Worm (Caenorhabditis elegans) whole organism, L4 larva: ENCODE data around the gene D2045.5.
A peak's percentile ranks its signal among the peaks of the same experiment; 100 is the strongest.

ENCODE experiments used
- D1046.2 ChIP-seq: fragments of 200-800 bp; sonication (Bioruptor generic); IDR thresholded peaks from 2 replicates; pipeline ENCODE4 v1.3.6; 2022; ENCODE audit warnings: missing genetic modification characterization, missing compliant biosample characterization
- F44E2.7 ChIP-seq: fragments of 200-800 bp; sonication (Bioruptor generic); IDR thresholded peaks from 2 replicates; pipeline ENCODE4 v2.1.2; 2022; ENCODE audit warnings: missing genetic modification characterization, missing compliant biosample characterization
- Y105C5A.15 ChIP-seq: fragments of 200-800 bp; sonication (Bioruptor generic); IDR thresholded peaks from 2 replicates; pipeline ENCODE4 v1.3.6; 2022; ENCODE audit warnings: missing genetic modification characterization, missing compliant biosample characterization
- Y48G9A.11 ChIP-seq: fragments of 200-800 bp; sonication (Bioruptor generic); IDR thresholded peaks from 2 replicates; pipeline ENCODE4 v1.3.6; 2022; ENCODE audit warnings: missing genetic modification reagents, missing genetic modification characterization, missing compliant biosample characterization
- Y5F2A.4 ChIP-seq: fragments of 200-800 bp; sonication (Bioruptor generic); optimal IDR thresholded peaks from 2 replicates; lab custom pipeline; 2018; ENCODE audit warnings: mild to moderate bottlenecking, missing genetic modification characterization, missing compliant biosample characterization
- Y75B8A.6 ChIP-seq: fragments of 200-800 bp; sonication (Bioruptor generic); IDR thresholded peaks from 2 replicates; pipeline ENCODE4 v1.3.6; 2022; ENCODE audit warnings: missing genetic modification reagents, missing genetic modification characterization, missing compliant biosample characterization
- attf-4 ChIP-seq: sonication (generic microtip); optimal IDR thresholded peaks from 3 replicates; lab custom pipeline; 2017; ENCODE audit warnings: missing biosample characterization, missing genetic modification characterization
- ceh-20 ChIP-seq: fragments of 200-800 bp; sonication (Bioruptor generic); IDR thresholded peaks from 2 replicates; pipeline ENCODE4 v1.3.6; 2022; ENCODE audit warnings: missing genetic modification reagents, missing genetic modification characterization, missing compliant biosample characterization
- ceh-28 ChIP-seq: fragments of 150-350 bp; optimal IDR thresholded peaks from 2 replicates; lab custom pipeline; 2014; ENCODE audit warnings: missing biosample characterization, missing genetic modification reagents, missing genetic modification characterization
- ceh-44 ChIP-seq: fragments of 200-800 bp; sonication (Bioruptor generic); IDR thresholded peaks from 2 replicates; pipeline ENCODE4 v1.3.6; 2022; ENCODE audit warnings: missing genetic modification reagents, missing genetic modification characterization, missing compliant biosample characterization
- ceh-62 ChIP-seq: sonication (generic microtip); optimal IDR thresholded peaks from 2 replicates; lab custom pipeline; 2017; ENCODE audit warnings: missing biosample characterization, missing genetic modification characterization
- ctbp-1 ChIP-seq: fragments of 200-800 bp; sonication (Bioruptor generic); IDR thresholded peaks from 2 replicates; pipeline ENCODE4 v1.3.6; 2022; ENCODE audit warnings: missing genetic modification reagents, missing genetic modification characterization, missing compliant biosample characterization
- daf-16 ChIP-seq, 3 experiments: sonication (generic microtip); optimal IDR thresholded peaks; 2 replicates each; lab custom pipeline; 2016 to 2017; ENCODE audit warnings: missing genetic modification characterization in 3 of 3, missing genetic modification reagents in 3 of 3, mild to moderate bottlenecking in 2 of 3, missing compliant biosample characterization in 2 of 3, missing biosample characterization in 1 of 3, moderate library complexity in 1 of 3
- daf-19 ChIP-seq: fragments of 200-800 bp; sonication (Bioruptor generic); conservative IDR thresholded peaks from 2 replicates; pipeline ENCODE4 v1.3.6; 2022; ENCODE audit warnings: missing genetic modification characterization, missing compliant biosample characterization
- daf-8 ChIP-seq: fragments of 200-800 bp; sonication (Bioruptor generic); IDR thresholded peaks from 2 replicates; pipeline ENCODE4 v1.3.6; 2022; ENCODE audit warnings: missing genetic modification characterization, missing compliant biosample characterization
- dmd-8 ChIP-seq: fragments of 200-800 bp; sonication (Bioruptor generic); IDR thresholded peaks from 2 replicates; pipeline ENCODE4 v1.3.6; 2022; ENCODE audit warnings: missing genetic modification characterization, missing compliant biosample characterization
- dmd-9 ChIP-seq: fragments of 200-800 bp; sonication (Bioruptor generic); IDR thresholded peaks from 2 replicates; pipeline ENCODE4 v1.3.6; 2022; ENCODE audit warnings: missing genetic modification reagents, missing genetic modification characterization, missing compliant biosample characterization
- egl-27 ChIP-seq: sonication (generic microtip); optimal IDR thresholded peaks from 3 replicates; lab custom pipeline; 2017; ENCODE audit warnings: missing biosample characterization, missing genetic modification reagents, missing genetic modification characterization
- egl-43 ChIP-seq: fragments of 200-800 bp; sonication (Bioruptor generic); IDR thresholded peaks from 2 replicates; pipeline ENCODE4 v1.3.6; 2022; ENCODE audit warnings: missing genetic modification reagents, missing genetic modification characterization, missing compliant biosample characterization
- hif-1 ChIP-seq, 2 experiments: sonication (generic microtip); optimal IDR thresholded peaks; 2 replicates each; lab custom pipeline; 2016 to 2017; ENCODE audit warnings: missing compliant biosample characterization in 2 of 2, missing genetic modification characterization in 2 of 2, missing genetic modification reagents in 2 of 2, missing genotype in 2 of 2, mild to moderate bottlenecking in 1 of 2
- hmg-1.1 ChIP-seq: fragments of 200-800 bp; sonication (Bioruptor generic); IDR thresholded peaks from 2 replicates; pipeline ENCODE4 v1.3.6; 2022; ENCODE audit warnings: missing genetic modification reagents, missing genetic modification characterization, missing compliant biosample characterization
- jun-1 ChIP-seq: fragments of 150-350 bp; optimal IDR thresholded peaks from 2 replicates; lab custom pipeline; 2014; ENCODE audit warnings: missing biosample characterization, missing genetic modification reagents, missing genetic modification characterization
- lim-7 ChIP-seq: fragments of 200-800 bp; sonication (Bioruptor generic); IDR thresholded peaks from 2 replicates; pipeline ENCODE4 v1.3.6; 2022; ENCODE audit warnings: missing genetic modification characterization, missing compliant biosample characterization
- lin-15B ChIP-seq: fragments of 150-350 bp; sonication (generic microtip); optimal IDR thresholded peaks from 3 replicates; lab custom pipeline; 2014; ENCODE audit warnings: missing biosample characterization, missing genetic modification characterization
- lin-38 ChIP-seq: fragments of 200-800 bp; sonication (Bioruptor generic); IDR thresholded peaks from 2 replicates; pipeline ENCODE4 v1.3.6; 2022; ENCODE audit warnings: missing genetic modification reagents, missing genetic modification characterization, missing compliant biosample characterization
- lin-39 ChIP-seq: fragments of 150-350 bp; optimal IDR thresholded peaks from 2 replicates; lab custom pipeline; 2014; ENCODE audit warnings: missing biosample characterization, missing genetic modification reagents, missing genetic modification characterization
- lsy-2 ChIP-seq, 2 experiments: fragments of 150-350 bp in 1 of 2; sonication (generic microtip) in 1 of 2; optimal IDR thresholded peaks; 2 replicates each; lab custom pipeline; 2014 to 2017; ENCODE audit warnings: missing biosample characterization in 2 of 2, missing genetic modification characterization in 2 of 2
- madf-9 ChIP-seq: fragments of 200-800 bp; sonication (Bioruptor generic); conservative IDR thresholded peaks from 2 replicates; pipeline ENCODE4 v1.3.6; 2022; ENCODE audit warnings: missing genetic modification reagents, missing genetic modification characterization, missing compliant biosample characterization
- mep-1 ChIP-seq: fragments of 150-350 bp; sonication (generic microtip); optimal IDR thresholded peaks from 3 replicates; lab custom pipeline; 2014; ENCODE audit warnings: missing biosample characterization, missing genetic modification characterization
- mes-2 ChIP-seq: sonication (generic microtip); optimal IDR thresholded peaks from 2 replicates; lab custom pipeline; 2016; ENCODE audit warnings: missing genotype, mild to moderate bottlenecking, missing genetic modification characterization, missing compliant biosample characterization; ENCODE audit not compliant: poor library complexity, severe bottlenecking
- mxl-2 ChIP-seq: fragments of 200-800 bp; sonication (Bioruptor generic); conservative IDR thresholded peaks from 2 replicates; pipeline ENCODE4 v1.3.6; 2022; ENCODE audit warnings: missing genetic modification reagents, missing genetic modification characterization, missing compliant biosample characterization
- nhr-11 ChIP-seq: fragments of 150-350 bp; optimal IDR thresholded peaks from 2 replicates; lab custom pipeline; 2014; ENCODE audit warnings: missing biosample characterization, missing genetic modification characterization
- nhr-25 ChIP-seq: sonication (generic microtip); optimal IDR thresholded peaks from 2 replicates; lab custom pipeline; 2017; ENCODE audit warnings: missing genetic modification characterization, mild to moderate bottlenecking, missing compliant biosample characterization, antibody characterized with exemption, moderate library complexity, borderline replicate concordance; ENCODE audit not compliant: insufficient read depth
- nhr-41 ChIP-seq: fragments of 200-800 bp; sonication (Bioruptor generic); IDR thresholded peaks from 2 replicates; pipeline ENCODE4 v1.3.6; 2022; ENCODE audit warnings: missing genetic modification reagents, missing genetic modification characterization, missing compliant biosample characterization
- nhr-6 ChIP-seq: fragments of 150-350 bp; optimal IDR thresholded peaks from 2 replicates; lab custom pipeline; 2014; ENCODE audit warnings: missing biosample characterization, missing genetic modification characterization
- pha-4 ChIP-seq, 2 experiments: fragments of 150-350 bp in 1 of 2; fragments of 200-800 bp in 1 of 2; sonication (Bioruptor generic) in 1 of 2; IDR thresholded peaks in 1 of 2; optimal IDR thresholded peaks in 1 of 2; 2 replicates each; pipeline versions ENCODE4 v1.3.6 to Lab custom; 2014 to 2022; ENCODE audit warnings: missing genetic modification characterization in 2 of 2, missing genetic modification reagents in 2 of 2, missing biosample characterization in 1 of 2, missing compliant biosample characterization in 1 of 2
- rbr-2 ChIP-seq: sonication (generic microtip); optimal IDR thresholded peaks from 2 replicates; lab custom pipeline; 2016; ENCODE audit warnings: missing genotype, missing genetic modification characterization, missing compliant biosample characterization
- unc-130 ChIP-seq: sonication (generic microtip); optimal IDR thresholded peaks from 2 replicates; lab custom pipeline; 2016; ENCODE audit warnings: missing genetic modification reagents, missing genetic modification characterization, missing compliant biosample characterization
- unc-39 ChIP-seq: sonication (generic microtip); optimal IDR thresholded peaks from 2 replicates; lab custom pipeline; 2017; ENCODE audit warnings: missing biosample characterization, missing genetic modification characterization
- unc-62 ChIP-seq, 3 experiments: fragments of 150-350 bp in 1 of 3; sonication (generic microtip); optimal IDR thresholded peaks in 2 of 3; peaks in 1 of 3; 1 replicate in 1 of 3; 2 replicates in 2 of 3; lab custom pipeline; 2014 to 2017; ENCODE audit warnings: missing biosample characterization in 3 of 3, missing genetic modification characterization in 3 of 3, missing genetic modification reagents in 3 of 3, missing genotype in 1 of 3
- zag-1 ChIP-seq: fragments of 150-350 bp; optimal IDR thresholded peaks from 2 replicates; lab custom pipeline; 2014; ENCODE audit warnings: missing biosample characterization, missing genetic modification characterization
- zfp-3 ChIP-seq: fragments of 200-800 bp; sonication (Bioruptor generic); conservative IDR thresholded peaks from 2 replicates; pipeline ENCODE4 v1.3.6; 2022; ENCODE audit warnings: missing genetic modification reagents, missing genetic modification characterization, missing compliant biosample characterization
- zip-11 ChIP-seq: fragments of 200-800 bp; sonication (Bioruptor generic); IDR thresholded peaks from 2 replicates; pipeline ENCODE4 v1.3.6; 2022; ENCODE audit warnings: missing genetic modification characterization, missing compliant biosample characterization
- zip-2 ChIP-seq: fragments of 150-350 bp; optimal IDR thresholded peaks from 2 replicates; lab custom pipeline; 2014; ENCODE audit warnings: missing biosample characterization, missing genetic modification characterization
- ztf-11 ChIP-seq: fragments of 150-350 bp; optimal IDR thresholded peaks from 2 replicates; lab custom pipeline; 2014; ENCODE audit warnings: missing biosample characterization, missing genetic modification characterization
- ztf-7 ChIP-seq: fragments of 150-350 bp; optimal IDR thresholded peaks from 2 replicates; lab custom pipeline; 2014; ENCODE audit warnings: missing biosample characterization, missing genetic modification characterization

Gene D2045.5

ce11 chrIII:10432104-10432503 lies 37.3 kb downstream of the D2045.5 start:
- no peak for TF ChIP-seq ceh-28 (tag; lab: Kevin White, UChicago)
- TF ChIP-seq unc-39 (tag; lab: Kevin White, UChicago), result no peak
- TF ChIP-seq mep-1 (tag; lab: Kevin White, UChicago), result no peak
- no peak for TF ChIP-seq pha-4 (GFP tag; IDR thresholded peaks at IDR 0.05; lab: Robert Waterston, UW)
- TF ChIP-seq pha-4 (tag; optimal IDR thresholded peaks at IDR 0.05; lab: Kevin White, UChicago), result no peak
- TF ChIP-seq F44E2.7 (GFP tag; lab: Robert Waterston, UW), result no peak
- TF ChIP-seq lsy-2 (tag; optimal IDR thresholded peaks at IDR 0.05; lab: Kevin White, UChicago), result peak in 1 of 2 experiments; percentile 20
- peak in 1 of 2 experiments; percentile 18 for TF ChIP-seq unc-62 (GFP tag; optimal IDR thresholded peaks at IDR 0.05 in 1 of 2; lab: Kevin White, UChicago)
- no peak for TF ChIP-seq unc-62 (tag; optimal IDR thresholded peaks at IDR 0.05; lab: Kevin White, UChicago)
- TF ChIP-seq zip-2 (tag; lab: Kevin White, UChicago), result no peak
- no peak for TF ChIP-seq Y105C5A.15
- no peak for TF ChIP-seq unc-130 (GFP tag; lab: Kevin White, UChicago)
- TF ChIP-seq nhr-11 (tag; lab: Kevin White, UChicago), result peak; percentile 41
- 0 out of 2 replicates have a peak, but pooled peaks have one; percentile 66 for TF ChIP-seq egl-43 (GFP tag; lab: Robert Waterston, UW)
- peak; percentile 52; the same call in 1 of the 2 replicates for TF ChIP-seq ceh-44 (GFP tag; lab: Robert Waterston, UW)
- TF ChIP-seq nhr-25 (tag; lab: Kevin White, UChicago), result no peak
- TF ChIP-seq nhr-41 (GFP tag; lab: Robert Waterston, UW), result no peak
- TF ChIP-seq daf-19 (GFP tag; lab: Robert Waterston, UW), result no peak
- no peak for TF ChIP-seq ceh-20 (GFP tag; lab: Robert Waterston, UW)
- no peak for TF ChIP-seq lin-39 (tag; lab: Kevin White, UChicago)
- no peak for TF ChIP-seq daf-8 (GFP tag; lab: Robert Waterston, UW)
- no peak for TF ChIP-seq lim-7 (GFP tag; lab: Robert Waterston, UW)
- 0 out of 2 replicates have a peak, but pooled peaks have one; percentile 28 for TF ChIP-seq dmd-9 (GFP tag; lab: Robert Waterston, UW)
- TF ChIP-seq rbr-2 (tag; lab: Kevin White, UChicago), result peak; percentile 13
- TF ChIP-seq hif-1 (tag; optimal IDR thresholded peaks at IDR 0.05; lab: Kevin White, UChicago), result no peak
- no peak for TF ChIP-seq daf-16 (GFP tag; optimal IDR thresholded peaks at IDR 0.05; lab: Kevin White, UChicago)
- peak; percentile 18 for TF ChIP-seq daf-16 (tag; optimal IDR thresholded peaks at IDR 0.05; lab: Kevin White, UChicago)
- TF ChIP-seq lin-15B (tag; lab: Kevin White, UChicago), result no peak

ce11 chrIII:10427882-10428281 lies 41.5 kb downstream of the D2045.5 start, which contains the start of gene prp-3:
TSS of gene prp-3 (minus strand) at chrIII:10427982.
- TF ChIP-seq madf-9 (GFP tag; lab: Robert Waterston, UW) (no peak), unc-62 (GFP tag; optimal IDR thresholded peaks at IDR 0.05 in 1 of 2; lab: Kevin White, UChicago) (no peak), unc-62 (tag; optimal IDR thresholded peaks at IDR 0.05; lab: Kevin White, UChicago) (no peak), lin-38 (GFP tag; lab: Robert Waterston, UW) (no peak), egl-43 (GFP tag; lab: Robert Waterston, UW) (no peak), D1046.2 (no peak), ztf-7 (tag; lab: Kevin White, UChicago) (no peak), ceh-44 (GFP tag; lab: Robert Waterston, UW) (no peak), attf-4 (tag; lab: Kevin White, UChicago) (no peak), Y5F2A.4 (no peak), mxl-2 (no peak), ctbp-1 (no peak), jun-1 (tag; lab: Kevin White, UChicago) (no peak), nhr-11 (tag; lab: Kevin White, UChicago) (no peak), Y75B8A.6 (no peak)

- no peak for TF ChIP-seq ztf-11 (tag; lab: Kevin White, UChicago)
- TF ChIP-seq nhr-6 (tag; lab: Kevin White, UChicago), result no peak
- no peak for TF ChIP-seq daf-19 (GFP tag; lab: Robert Waterston, UW)
- no peak for TF ChIP-seq mep-1 (tag; lab: Kevin White, UChicago)
- TF ChIP-seq dmd-8 (GFP tag; lab: Robert Waterston, UW), result no peak
- TF ChIP-seq egl-27 (tag; lab: Kevin White, UChicago), result no peak
- no peak for TF ChIP-seq ctbp-1
- no peak for TF ChIP-seq zip-11 (GFP tag; lab: Robert Waterston, UW)
- no peak for TF ChIP-seq zfp-3 (GFP tag; lab: Robert Waterston, UW)
- no peak for TF ChIP-seq ceh-62 (tag; lab: Kevin White, UChicago)
- TF ChIP-seq Y48G9A.11, result no peak
- no peak for TF ChIP-seq zag-1 (tag; lab: Kevin White, UChicago)
- TF ChIP-seq mes-2 (tag; lab: Kevin White, UChicago), result no peak
- no peak for TF ChIP-seq nhr-25 (tag; lab: Kevin White, UChicago)
- TF ChIP-seq dmd-9 (GFP tag; lab: Robert Waterston, UW), result no peak
- TF ChIP-seq hmg-1.1 (GFP tag; lab: Robert Waterston, UW), result no peak
These were observed 45.5 kb downstream of the D2045.5 start, which contains the start of gene M03C11.6 for ce11 chrIII:10423906-10424305. TSS of gene M03C11.6 (minus strand) at chrIII:10424006.
